Fruit fly (Drosophila melanogaster) whole organism, embryonic: ENCODE results near the gene odd.

Experiments used
- ATbp ChIP-seq: fragments of 200-800 bp; sonication (Bioruptor generic); optimal IDR thresholded peaks from 2 replicates; lab custom pipeline; 2017; ENCODE audit warnings: missing biosample characterization, mild to moderate bottlenecking, missing genetic modification characterization, missing genetic modification reagents
- Asciz ChIP-seq: fragments of 200-800 bp; sonication (Bioruptor generic); optimal IDR thresholded peaks from 2 replicates; lab custom pipeline; 2017; ENCODE audit warnings: missing biosample characterization, mild to moderate bottlenecking, missing genetic modification characterization, missing genetic modification reagents
- Atf3 ChIP-seq: fragments of 200-800 bp; sonication (Bioruptor generic); optimal IDR thresholded peaks from 3 replicates; lab custom pipeline; 2016; ENCODE audit warnings: missing biosample characterization, missing genetic modification characterization
- CG10366 ChIP-seq: fragments of 200-800 bp; sonication (Bioruptor generic); IDR thresholded peaks from 2 replicates; pipeline ENCODE4 v1.3.6; 2022; ENCODE audit warnings: missing biosample characterization, missing genetic modification characterization
- CG10543 ChIP-seq: fragments of 200-800 bp; sonication (Bioruptor generic); optimal IDR thresholded peaks from 3 replicates; lab custom pipeline; 2017; ENCODE audit warnings: missing biosample characterization, mild to moderate bottlenecking, missing genetic modification characterization, moderate library complexity
- CG10959 ChIP-seq: fragments of 200-800 bp; sonication (Bioruptor generic); IDR thresholded peaks from 2 replicates; pipeline ENCODE4 v1.3.6; 2022; ENCODE audit warnings: missing biosample characterization, missing genetic modification characterization
- CG11247 ChIP-seq: fragments of 200-800 bp; sonication (Bioruptor generic); IDR thresholded peaks from 2 replicates; pipeline ENCODE4 v1.3.6; 2022; ENCODE audit warnings: missing biosample characterization, missing genetic modification characterization
- CG11695 ChIP-seq: fragments of 200-800 bp; sonication (Bioruptor generic); IDR thresholded peaks from 3 replicates; pipeline ENCODE4 v1.3.6; 2022; ENCODE audit warnings: missing biosample characterization, missing genetic modification characterization
- CG15269 ChIP-seq: fragments of 200-800 bp; sonication (Bioruptor generic); optimal IDR thresholded peaks from 2 replicates; lab custom pipeline; 2018; ENCODE audit warnings: missing biosample characterization, mild to moderate bottlenecking, missing genetic modification characterization, moderate library complexity
- CG1602 ChIP-seq: fragments of 200-800 bp; sonication (Bioruptor generic); optimal IDR thresholded peaks from 3 replicates; lab custom pipeline; 2016; ENCODE audit warnings: missing biosample characterization, missing genetic modification characterization
- CG17359 ChIP-seq: fragments of 200-800 bp; sonication (Bioruptor generic); optimal IDR thresholded peaks from 3 replicates; lab custom pipeline; 2018; ENCODE audit warnings: missing biosample characterization, mild to moderate bottlenecking, missing genetic modification characterization, moderate library complexity
- CG18619 ChIP-seq: fragments of 200-800 bp; sonication (Bioruptor generic); optimal IDR thresholded peaks from 3 replicates; lab custom pipeline; 2017; ENCODE audit warnings: missing biosample characterization, mild to moderate bottlenecking, missing genetic modification characterization
- CG2120 ChIP-seq: fragments of 200-800 bp; sonication (Bioruptor generic); optimal IDR thresholded peaks from 3 replicates; lab custom pipeline; 2016; ENCODE audit warnings: missing biosample characterization, missing genetic modification characterization
- CG2129 ChIP-seq: fragments of 200-800 bp; sonication (Bioruptor generic); IDR thresholded peaks from 2 replicates; pipeline ENCODE4 v1.3.6; 2022; ENCODE audit warnings: missing biosample characterization, missing genetic modification characterization; ENCODE audit not compliant: partially characterized antibody
- CG30431 ChIP-seq: fragments of 200-800 bp; sonication (Bioruptor generic); optimal IDR thresholded peaks from 2 replicates; lab custom pipeline; 2017; ENCODE audit warnings: missing biosample characterization, missing genetic modification characterization
- CG3163 ChIP-seq: fragments of 200-800 bp; sonication (Bioruptor generic); optimal IDR thresholded peaks from 3 replicates; lab custom pipeline; 2016; ENCODE audit warnings: missing biosample characterization, missing genetic modification characterization
- CG32772 ChIP-seq: fragments of 200-800 bp; sonication (Bioruptor generic); IDR thresholded peaks from 2 replicates; pipeline ENCODE4 v1.3.6; 2022; ENCODE audit warnings: missing biosample characterization, missing genetic modification characterization
- CG4617 ChIP-seq: fragments of 200-800 bp; sonication (Bioruptor generic); optimal IDR thresholded peaks from 3 replicates; lab custom pipeline; 2016; ENCODE audit warnings: missing biosample characterization, missing genetic modification characterization, borderline replicate concordance
- CG4730 ChIP-seq: fragments of 200-800 bp; sonication (Bioruptor generic); IDR thresholded peaks from 2 replicates; pipeline ENCODE4 v1.3.6; 2022; ENCODE audit warnings: missing biosample characterization, missing genetic modification characterization
- CG6654 ChIP-seq: fragments of 200-800 bp; sonication (Bioruptor generic); optimal IDR thresholded peaks from 2 replicates; lab custom pipeline; 2017; ENCODE audit warnings: missing biosample characterization, mild to moderate bottlenecking, missing genetic modification characterization
- CG6854 ChIP-seq: fragments of 200-800 bp; sonication (Bioruptor generic); optimal IDR thresholded peaks from 3 replicates; lab custom pipeline; 2017; ENCODE audit warnings: missing biosample characterization, mild to moderate bottlenecking, missing genetic modification characterization
- CG8359 ChIP-seq: fragments of 200-800 bp; sonication (Bioruptor generic); optimal IDR thresholded peaks from 2 replicates; lab custom pipeline; 2017; ENCODE audit warnings: missing biosample characterization, mild to moderate bottlenecking, missing genetic modification characterization, borderline replicate concordance
- CG9876 ChIP-seq: fragments of 200-800 bp; sonication (Bioruptor generic); optimal IDR thresholded peaks from 2 replicates; lab custom pipeline; 2016; ENCODE audit warnings: missing biosample characterization, missing genetic modification characterization
- Dek ChIP-seq: fragments of 200-800 bp; sonication (Bioruptor generic); optimal IDR thresholded peaks from 3 replicates; lab custom pipeline; 2019; ENCODE audit warnings: missing biosample characterization, mild to moderate bottlenecking, missing genetic modification characterization, moderate library complexity
- Dfd ChIP-seq, 2 experiments: fragments of >200 bp; optimal IDR thresholded peaks; 2 replicates each; lab custom pipeline; 2017; ENCODE audit warnings: missing biosample characterization in 2 of 2, missing genetic modification characterization in 2 of 2
- Doc3 ChIP-seq: fragments of 200-800 bp; sonication (Bioruptor generic); IDR thresholded peaks from 3 replicates; pipeline ENCODE4 v1.3.6; 2022; ENCODE audit warnings: missing biosample characterization, missing genetic modification characterization; ENCODE audit not compliant: partially characterized antibody
- Ets65A ChIP-seq: fragments of 200-800 bp; sonication (Bioruptor generic); peaks from one replicate; lab custom pipeline; 2016; ENCODE audit warnings: missing biosample characterization, missing genetic modification characterization
- Ets97D ChIP-seq: fragments of 200-800 bp; sonication (Bioruptor generic); optimal IDR thresholded peaks from 3 replicates; lab custom pipeline; 2016; ENCODE audit warnings: missing biosample characterization, missing genetic modification characterization
- Hsf ChIP-seq: fragments of 200-800 bp; sonication (Bioruptor generic); optimal IDR thresholded peaks from 3 replicates; lab custom pipeline; 2016; ENCODE audit warnings: missing biosample characterization, missing genetic modification characterization
- Lim3 ChIP-seq: fragments of 200-800 bp; sonication (Bioruptor generic); IDR thresholded peaks from 2 replicates; pipeline ENCODE4 v1.3.6; 2022; ENCODE audit warnings: missing biosample characterization, missing genetic modification characterization
- MBD-R2 ChIP-seq: fragments of 200-800 bp; sonication (Bioruptor generic); IDR thresholded peaks from 2 replicates; pipeline ENCODE4 v1.3.6; 2022; ENCODE audit warnings: missing biosample characterization, missing genetic modification characterization
- Oaz ChIP-seq: fragments of 200-800 bp; sonication (Bioruptor generic); IDR thresholded peaks from 2 replicates; pipeline ENCODE4 v1.3.6; 2022; ENCODE audit warnings: missing biosample characterization, missing genetic modification characterization
- Ptx1 ChIP-seq: fragments of 200-800 bp; sonication (Bioruptor generic); IDR thresholded peaks from 2 replicates; pipeline ENCODE4 v1.3.6; 2022; ENCODE audit warnings: missing biosample characterization, missing genetic modification characterization
- Rfx ChIP-seq: fragments of 200-800 bp; sonication (Bioruptor generic); IDR thresholded peaks from 2 replicates; pipeline ENCODE4 v1.3.6; 2022; ENCODE audit warnings: missing biosample characterization, missing genetic modification characterization
- abd-A ChIP-seq: fragments of 200-800 bp; sonication (Bioruptor generic); optimal IDR thresholded peaks from 3 replicates; lab custom pipeline; 2019; ENCODE audit warnings: missing biosample characterization, mild to moderate bottlenecking, missing genetic modification characterization, moderate library complexity
- ac ChIP-seq: fragments of 200-800 bp; sonication (Bioruptor generic); optimal IDR thresholded peaks from 3 replicates; lab custom pipeline; 2017; ENCODE audit warnings: missing biosample characterization, mild to moderate bottlenecking, missing genetic modification characterization
- ap ChIP-seq: fragments of 200-800 bp; sonication (Bioruptor generic); IDR thresholded peaks from 2 replicates; pipeline ENCODE4 v1.3.6; 2022; ENCODE audit warnings: missing biosample characterization, missing genetic modification characterization
- ara ChIP-seq: fragments of 200-800 bp; sonication (Bioruptor generic); IDR thresholded peaks from 2 replicates; pipeline ENCODE4 v1.3.6; 2022; ENCODE audit warnings: missing biosample characterization, missing genetic modification characterization
- br ChIP-seq: fragments of >200 bp; optimal IDR thresholded peaks from 2 replicates; lab custom pipeline; 2017
- ewg ChIP-seq: fragments of 200-800 bp; sonication (Bioruptor generic); optimal IDR thresholded peaks from 3 replicates; lab custom pipeline; 2017; ENCODE audit warnings: mild to moderate bottlenecking, missing biosample characterization, missing genetic modification reagents, missing genetic modification characterization
- fu2 ChIP-seq: fragments of 200-800 bp; sonication (Bioruptor generic); optimal IDR thresholded peaks from 2 replicates; lab custom pipeline; 2016; ENCODE audit warnings: missing biosample characterization, missing genetic modification characterization
- gfzf ChIP-seq: fragments of 200-800 bp; sonication (Bioruptor generic); optimal IDR thresholded peaks from 2 replicates; lab custom pipeline; 2016; ENCODE audit warnings: missing biosample characterization, mild to moderate bottlenecking, missing genetic modification characterization, moderate library complexity
- ham ChIP-seq: fragments of 200-800 bp; sonication (Bioruptor generic); IDR thresholded peaks from 2 replicates; pipeline ENCODE4 v1.3.6; 2022; ENCODE audit warnings: missing biosample characterization, missing genetic modification characterization
- hbn ChIP-seq: fragments of 200-800 bp; sonication (Bioruptor generic); IDR thresholded peaks from 2 replicates; pipeline ENCODE4 v1.3.6; 2022; ENCODE audit warnings: missing biosample characterization, missing genetic modification characterization; ENCODE audit not compliant: partially characterized antibody
- jigr1 ChIP-seq: fragments of 200-800 bp; sonication (Bioruptor generic); IDR thresholded peaks from 3 replicates; pipeline ENCODE4 v1.3.6; 2022; ENCODE audit warnings: missing biosample characterization, missing genetic modification characterization
- klu ChIP-seq: fragments of 200-800 bp; sonication (Bioruptor generic); IDR thresholded peaks from 2 replicates; pipeline ENCODE4 v1.3.6; 2022; ENCODE audit warnings: missing biosample characterization, missing genetic modification characterization
- nau ChIP-seq: fragments of 200-800 bp; sonication (Bioruptor generic); optimal IDR thresholded peaks from 3 replicates; lab custom pipeline; 2017; ENCODE audit warnings: missing biosample characterization, mild to moderate bottlenecking, missing genetic modification characterization, missing genetic modification reagents
- pros ChIP-seq: fragments of 200-800 bp; sonication (Bioruptor generic); optimal IDR thresholded peaks from 3 replicates; lab custom pipeline; 2019; ENCODE audit warnings: missing biosample characterization, mild to moderate bottlenecking, missing genetic modification characterization, moderate library complexity
- repo ChIP-seq: fragments of 200-800 bp; sonication (Bioruptor generic); optimal IDR thresholded peaks from 2 replicates; lab custom pipeline; 2016; ENCODE audit warnings: missing biosample characterization, missing genetic modification characterization
- unpg ChIP-seq: fragments of 200-800 bp; sonication (Bioruptor generic); optimal IDR thresholded peaks from 3 replicates; lab custom pipeline; 2018; ENCODE audit warnings: missing biosample characterization, mild to moderate bottlenecking, missing genetic modification characterization, moderate library complexity

odd gene

DNA sequence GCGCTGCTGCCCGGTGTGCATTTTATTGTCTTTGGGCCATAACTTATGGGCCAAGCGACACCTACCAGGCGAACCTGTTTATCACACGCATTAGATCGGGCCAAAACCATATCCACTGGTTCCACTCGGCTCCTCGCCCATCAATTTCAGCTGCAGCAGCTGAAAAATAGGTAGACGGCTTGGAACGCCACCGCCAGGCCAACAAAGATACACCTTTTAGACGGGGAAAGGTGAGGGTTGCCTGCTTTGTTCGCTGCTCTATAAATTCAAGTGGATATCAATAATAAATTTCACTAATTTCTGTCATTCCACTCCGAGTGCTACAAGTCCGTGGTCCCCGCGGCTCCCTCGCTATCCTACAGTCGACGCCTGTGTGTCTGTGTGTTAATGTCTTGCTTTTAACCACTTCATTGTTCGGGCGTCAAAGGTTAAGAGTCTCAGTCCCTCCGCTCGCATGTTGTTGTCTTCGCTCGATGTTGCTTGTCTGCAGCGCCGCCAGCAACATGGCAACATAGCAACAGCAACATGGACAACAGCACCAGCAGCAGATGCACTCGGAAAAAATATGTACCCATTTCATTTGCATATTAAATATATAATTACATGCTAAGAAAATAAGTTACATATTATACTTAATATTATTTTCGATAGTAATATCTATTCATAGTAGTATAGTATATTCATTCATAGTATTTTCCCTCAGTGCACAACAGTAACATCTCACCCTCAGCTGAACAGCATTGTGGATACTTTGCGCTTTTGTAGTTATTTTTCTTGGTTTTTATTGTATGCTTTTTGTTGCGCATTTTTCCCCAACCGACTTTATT lies 18.4 kb downstream of the odd start (continued):
- TF ChIP-seq Atf3 (no peak), CG4730 (GFP tag; lab: Robert Waterston, UW) (peak; percentile 64), CG9876 (GFP tag; lab: Kevin White, UChicago) (no peak), fu2 (no peak), MBD-R2 (GFP tag; lab: Robert Waterston, UW) (no peak), abd-A (tag; lab: Kevin White, UChicago) (peak; percentile 93), gfzf (GFP tag; lab: Kevin White, UChicago) (no peak), unpg (GFP tag; lab: Kevin White, UChicago) (peak; percentile 87), jigr1 (0 out of 3 replicates have a peak, but pooled peaks have one; percentile 8), ham (GFP tag; lab: Robert Waterston, UW) (no peak), nau (peak; percentile 43), CG4617 (GFP tag; lab: Kevin White, UChicago) (no peak), CG15269 (tag; lab: Kevin White, UChicago) (peak; percentile 80), klu (GFP tag; lab: Robert Waterston, UW) (peak; percentile 50), Ptx1 (GFP tag; lab: Robert Waterston, UW) (peak; percentile 88), ATbp (GFP tag; lab: Kevin White, UChicago) (peak; percentile 79), CG10959 (GFP tag; lab: Robert Waterston, UW) (peak; percentile 82), Ets97D (GFP tag; lab: Kevin White, UChicago) (no peak), CG32772 (GFP tag; lab: Robert Waterston, UW) (peak; percentile 78), Dfd (GFP tag; optimal IDR thresholded peaks at IDR 0.05; lab: Kevin White, UChicago) (no peak), repo (GFP tag; lab: Kevin White, UChicago) (no peak), CG11695 (GFP tag; lab: Robert Waterston, UW) (peak; percentile 84), CG11247 (GFP tag; lab: Robert Waterston, UW) (peak; percentile 52; the same call in 1 of the 2 replicates), ac (GFP tag; lab: Kevin White, UChicago) (peak; percentile 99), CG10366 (GFP tag; lab: Robert Waterston, UW) (peak; percentile 68), CG2120 (no peak), Hsf (GFP tag; lab: Kevin White, UChicago) (no peak), CG6854 (no peak), CG18619 (peak; percentile 44), CG30431 (peak; percentile 68), Oaz (GFP tag; lab: Robert Waterston, UW) (peak; percentile 69), CG17359 (tag; lab: Kevin White, UChicago) (peak; percentile 86), Lim3 (GFP tag; lab: Robert Waterston, UW) (peak; percentile 21; the same call in 1 of the 2 replicates), ap (GFP tag; lab: Robert Waterston, UW) (peak; percentile 60), CG1602 (GFP tag; lab: Kevin White, UChicago) (peak; percentile 76), Ets65A (peak; percentile 73), Rfx (GFP tag; lab: Robert Waterston, UW) (peak; percentile 40; the same call in 1 of the 2 replicates), Dek (tag; lab: Kevin White, UChicago) (peak; percentile 45), CG10543 (GFP tag; lab: Kevin White, UChicago) (no peak), CG8359 (GFP tag; lab: Kevin White, UChicago) (peak; percentile 79), Doc3 (GFP tag; lab: Robert Waterston, UW) (no peak), Asciz (GFP tag; lab: Kevin White, UChicago) (peak; percentile 72), ewg (GFP tag; lab: Kevin White, UChicago) (peak; percentile 69), CG3163 (GFP tag; lab: Kevin White, UChicago) (no peak), ara (GFP tag; lab: Robert Waterston, UW) (peak; percentile 86), CG6654 (peak; percentile 4), br (lab: Kevin White, UChicago) (no peak), hbn (GFP tag; lab: Robert Waterston, UW) (no peak), pros (GFP tag; lab: Kevin White, UChicago) (peak; percentile 69), CG2129 (no peak)
